Worm (Caenorhabditis elegans) whole organism, late embryonic: ENCODE results near the gene nuo-1.
A peak's percentile ranks its signal among the peaks of the same experiment; 100 is the strongest.

Experiments
- F13H6.1 ChIP-seq: sonication (generic microtip); optimal IDR thresholded peaks from 2 replicates; lab custom pipeline; 2016; ENCODE audit warnings: missing genetic modification characterization, missing compliant biosample characterization
- ama-1 ChIP-seq: fragments of 150-350 bp; optimal IDR thresholded peaks from 2 replicates; lab custom pipeline; 2014
- ceh-18 ChIP-seq: sonication (generic microtip); optimal IDR thresholded peaks from 2 replicates; lab custom pipeline; 2016; ENCODE audit warnings: missing genetic modification characterization, missing compliant biosample characterization
- dmd-4 ChIP-seq: sonication (generic microtip); optimal IDR thresholded peaks from 2 replicates; lab custom pipeline; 2016; ENCODE audit warnings: borderline replicate concordance, missing genetic modification characterization, missing compliant biosample characterization
- elt-2 ChIP-seq: sonication (generic microtip); optimal IDR thresholded peaks from 2 replicates; lab custom pipeline; 2016; ENCODE audit warnings: missing genetic modification reagents, missing genetic modification characterization, missing compliant biosample characterization
- fkh-10 ChIP-seq: fragments of 150-350 bp; optimal IDR thresholded peaks from 2 replicates; lab custom pipeline; 2014; ENCODE audit warnings: missing biosample characterization, missing genetic modification reagents, missing genetic modification characterization
- pag-3 ChIP-seq: sonication (generic microtip); optimal IDR thresholded peaks from 2 replicates; lab custom pipeline; 2016; ENCODE audit warnings: missing compliant biosample characterization, missing genetic modification characterization, borderline replicate concordance
- sox-4 ChIP-seq: sonication (generic microtip); optimal IDR thresholded peaks from 2 replicates; lab custom pipeline; 2017; ENCODE audit warnings: mild to moderate bottlenecking, missing genetic modification characterization, inconsistent platforms, missing compliant biosample characterization
- tbx-2 ChIP-seq: sonication (generic microtip); optimal IDR thresholded peaks from 2 replicates; lab custom pipeline; 2016; ENCODE audit warnings: missing genetic modification characterization, missing compliant biosample characterization
- tbx-7 ChIP-seq: sonication (generic microtip); optimal IDR thresholded peaks from 2 replicates; lab custom pipeline; 2016; ENCODE audit warnings: missing genotype, missing genetic modification characterization, missing compliant biosample characterization
- unc-3 ChIP-seq, 2 experiments: fragments of 200-800 bp in 1 of 2; sonication (Bioruptor generic) in 1 of 2; sonication (generic microtip) in 1 of 2; conservative IDR thresholded peaks in 1 of 2; optimal IDR thresholded peaks in 1 of 2; 2 replicates each; pipeline versions ENCODE4 v1.3.6 to Lab custom; 2016 to 2022; ENCODE audit warnings: missing compliant biosample characterization in 2 of 2, missing genetic modification characterization in 2 of 2, missing genetic modification reagents in 1 of 2
- zip-5 ChIP-seq: sonication (generic microtip); optimal IDR thresholded peaks from 2 replicates; lab custom pipeline; 2016; ENCODE audit warnings: missing genetic modification characterization, missing compliant biosample characterization
- ztf-16 ChIP-seq: sonication (generic microtip); optimal IDR thresholded peaks from 2 replicates; lab custom pipeline; 2017; ENCODE audit warnings: missing genetic modification characterization, missing compliant biosample characterization

DNA sequence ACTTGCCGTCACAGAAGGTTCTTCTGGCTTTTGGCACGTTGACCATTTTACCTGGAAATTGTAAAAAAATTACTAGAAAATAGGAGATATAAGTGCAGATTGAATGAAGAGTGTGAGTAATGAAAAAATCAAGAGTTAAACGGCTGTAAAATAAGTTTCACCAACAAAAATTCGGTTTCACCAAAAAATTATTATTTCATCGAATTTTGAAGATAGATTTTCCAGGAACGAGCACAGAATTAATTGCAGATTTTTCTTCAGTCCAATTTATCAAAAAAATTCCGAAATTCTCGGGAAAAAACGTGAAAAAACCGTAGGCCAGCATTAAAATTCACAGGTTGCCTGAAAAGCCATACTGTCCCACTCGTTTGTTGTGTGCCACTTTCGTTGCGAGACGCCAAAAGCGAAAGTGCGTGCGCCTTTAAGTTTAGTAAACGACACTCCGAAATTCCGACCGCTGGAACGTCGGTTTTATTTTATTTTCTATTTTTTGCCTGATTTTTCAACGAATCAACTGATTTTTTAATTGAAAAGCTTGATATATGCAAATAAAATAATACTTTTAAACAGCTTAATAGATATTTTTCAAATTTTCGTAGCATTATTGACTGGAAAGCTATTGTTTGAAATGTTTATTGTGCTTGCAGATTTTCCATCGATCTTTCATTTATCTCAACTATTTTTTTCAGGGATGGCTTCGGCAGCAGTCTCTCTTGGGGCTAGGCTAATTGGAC lies at the start of gene nuo-1, which contains the start of gene rpl-36.A:
- TF ChIP-seq ceh-18: peak; percentile 60
- no peak for TF ChIP-seq tbx-2
- TF ChIP-seq ama-1: no peak
- no peak for TF ChIP-seq F13H6.1
- no peak for TF ChIP-seq ztf-16 (tag; lab: Kevin White, UChicago)
- TF ChIP-seq pag-3: no peak
- TF ChIP-seq sox-4 (tag; lab: Kevin White, UChicago): no peak
- no peak for TF ChIP-seq tbx-7 (tag; lab: Kevin White, UChicago)
- TF ChIP-seq unc-3 (GFP tag; conservative IDR thresholded peaks at IDR 0.05; lab: Robert Waterston, UW): no peak
- no peak for TF ChIP-seq unc-3 (tag; optimal IDR thresholded peaks at IDR 0.05; lab: Kevin White, UChicago)
- no peak for TF ChIP-seq dmd-4 (tag; lab: Kevin White, UChicago)
- no peak for TF ChIP-seq zip-5 (tag; lab: Kevin White, UChicago)
- no peak for TF ChIP-seq fkh-10 (GFP tag; lab: Kevin White, UChicago)
- peak; percentile 24 for TF ChIP-seq elt-2
